Worm (Caenorhabditis elegans) whole organism, L1 larva: ENCODE measurements around the gene srz-54.
"Not testable (repeated sequence)": the region's sequence is repeated elsewhere in the genome, so short reads cannot be mapped to it uniquely, and the experiment has no call there.

Experiments
- ceh-90 ChIP-seq: sonication (generic microtip); optimal IDR thresholded peaks from 2 replicates; lab custom pipeline; 2016; ENCODE audit warnings: missing genetic modification characterization, missing compliant biosample characterization
- fos-1 ChIP-seq: fragments of 150-350 bp; optimal IDR thresholded peaks from 2 replicates; lab custom pipeline; 2014; ENCODE audit warnings: missing biosample characterization, missing genetic modification characterization
- lin-13 ChIP-seq: fragments of 150-350 bp; optimal IDR thresholded peaks from 2 replicates; lab custom pipeline; 2014; ENCODE audit warnings: missing biosample characterization, missing genetic modification reagents, missing genetic modification characterization
- lin-39 ChIP-seq: fragments of 150-350 bp; optimal IDR thresholded peaks from 2 replicates; lab custom pipeline; 2014; ENCODE audit warnings: missing biosample characterization, missing genetic modification reagents, missing genetic modification characterization
- mdl-1 ChIP-seq, 2 experiments: fragments of 150-350 bp; optimal IDR thresholded peaks; 2 replicates each; lab custom pipeline; 2014 to 2017; ENCODE audit warnings: missing biosample characterization in 2 of 2, missing genetic modification characterization in 2 of 2, inconsistent platforms in 1 of 2
- pag-3 ChIP-seq: sonication (generic microtip); optimal IDR thresholded peaks from 2 replicates; lab custom pipeline; 2017; ENCODE audit warnings: missing genetic modification characterization, mild to moderate bottlenecking, missing compliant biosample characterization, antibody characterized with exemption, borderline replicate concordance; ENCODE audit not compliant: insufficient read depth
- pqm-1 ChIP-seq: sonication (generic microtip); optimal IDR thresholded peaks from 3 replicates; lab custom pipeline; 2017; ENCODE audit warnings: missing biosample characterization, missing genetic modification characterization
- rnt-1 ChIP-seq: sonication (generic microtip); optimal IDR thresholded peaks from 2 replicates; lab custom pipeline; 2016; ENCODE audit warnings: mild to moderate bottlenecking, missing genetic modification characterization, moderate library complexity, missing compliant biosample characterization
- sox-4 ChIP-seq: sonication (generic microtip); optimal IDR thresholded peaks from 2 replicates; lab custom pipeline; 2016; ENCODE audit warnings: missing genetic modification characterization, missing compliant biosample characterization
- sptf-1 ChIP-seq: fragments of 150-350 bp; optimal IDR thresholded peaks from 2 replicates; lab custom pipeline; 2014; ENCODE audit warnings: missing biosample characterization, missing genetic modification characterization
- unc-62 ChIP-seq: fragments of 150-350 bp; optimal IDR thresholded peaks from 2 replicates; lab custom pipeline; 2014; ENCODE audit warnings: missing biosample characterization, missing genetic modification reagents, missing genetic modification characterization

DNA sequence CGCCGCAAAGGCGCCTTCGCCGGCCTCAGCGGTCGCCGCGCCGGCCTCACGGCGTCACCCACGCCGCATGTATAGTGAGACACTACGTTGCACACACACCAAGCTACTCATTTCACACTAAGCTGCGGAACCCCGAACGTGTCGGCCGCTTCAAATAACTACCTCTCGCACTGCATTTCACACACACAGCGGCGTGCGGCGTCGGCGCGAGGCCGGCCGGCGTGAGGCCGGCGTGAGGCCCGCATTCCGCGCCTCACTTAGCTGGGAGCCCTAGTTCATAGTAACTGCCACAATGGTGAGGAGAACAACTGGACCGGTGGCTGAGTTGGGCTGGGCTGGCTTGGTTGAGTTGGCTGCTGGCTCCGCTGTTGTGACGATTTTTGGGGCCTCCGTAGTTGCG lies 41.6 kb downstream of the srz-54 start:
- not testable (repeated sequence) for TF ChIP-seq mdl-1 (tag; optimal IDR thresholded peaks at IDR 0.05; lab: Kevin White, UChicago); lin-13 (GFP tag; lab: Kevin White, UChicago); pqm-1 (tag; lab: Kevin White, UChicago); pag-3; sptf-1 (tag; lab: Kevin White, UChicago); sox-4 (tag; lab: Kevin White, UChicago); lin-39; fos-1 (tag; lab: Kevin White, UChicago); ceh-90; rnt-1 (tag; lab: Kevin White, UChicago); unc-62 (GFP tag; lab: Kevin White, UChicago)
